Fruit fly (Drosophila melanogaster): Measurements from ENCODE around the gene CG4998.

The CG4998 gene

DNA sequence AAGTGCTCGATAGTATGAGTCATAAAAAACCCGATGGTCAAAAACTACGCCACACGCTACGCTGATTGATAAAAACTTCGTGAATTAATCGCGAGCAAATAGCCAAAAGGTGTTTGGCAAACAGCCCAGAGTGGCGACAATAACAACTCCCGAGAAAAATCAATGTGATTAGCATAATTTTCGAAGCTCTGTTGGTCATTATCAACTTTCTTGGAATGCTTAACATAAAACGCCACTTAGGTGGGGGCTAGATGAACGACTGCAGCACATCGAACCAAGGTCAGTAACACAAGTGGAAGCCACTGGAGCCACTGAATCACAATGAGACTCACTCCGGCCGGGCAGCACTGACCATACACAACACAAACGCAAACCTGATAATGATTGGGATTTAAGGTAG is 1.1 kb upstream of the CG4998 start (continued):
- no peak for TF ChIP-seq CG3163 (GFP tag; optimal IDR thresholded peaks at IDR 0.05)

DNA sequence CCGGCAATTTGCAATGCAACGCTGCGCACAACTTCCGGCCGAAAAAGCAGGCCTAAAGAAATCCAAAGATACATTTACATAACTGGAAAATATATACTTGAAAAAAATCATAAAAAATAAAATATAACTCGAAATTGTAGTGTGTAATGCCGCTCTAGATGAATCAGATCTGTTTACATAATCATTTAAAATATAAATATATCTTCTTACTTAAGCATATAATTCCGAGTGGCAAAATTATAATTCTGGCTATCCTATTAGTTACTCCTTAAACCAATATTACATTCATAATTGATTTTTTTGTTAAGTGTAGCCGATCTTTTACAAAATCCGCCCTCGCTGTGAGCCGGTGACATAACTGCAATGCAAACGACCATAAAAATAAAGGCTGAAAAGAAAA is 660 bp downstream of the CG4998 start:
- no peak for TF ChIP-seq Bdp1 (GFP tag; optimal IDR thresholded peaks at IDR 0.05)
- TF ChIP-seq usp (GFP tag; optimal IDR thresholded peaks at IDR 0.05) = no peak
- TF ChIP-seq ATbp (GFP tag; optimal IDR thresholded peaks at IDR 0.05) = no peak
- no peak for TF ChIP-seq dpn (GFP tag; optimal IDR thresholded peaks at IDR 0.05)
- 0 out of 3 replicates have a peak, but pooled peaks have one; percentile 9 for TF ChIP-seq ci (GFP tag; IDR thresholded peaks at IDR 0.05)
- TF ChIP-seq phol (tag; optimal IDR thresholded peaks at IDR 0.05) = peak; percentile 18
- TF ChIP-seq CG15269 (tag; optimal IDR thresholded peaks at IDR 0.05) = peak; percentile 17
- no peak for TF ChIP-seq tll (GFP tag; optimal IDR thresholded peaks at IDR 0.05)
- no peak for TF ChIP-seq Rfx (GFP tag; IDR thresholded peaks at IDR 0.05)
- no peak for TF ChIP-seq crc (GFP tag; optimal IDR thresholded peaks at IDR 0.05)
- no peak for TF ChIP-seq CG15479 (GFP tag; optimal IDR thresholded peaks at IDR 0.05)
- peak; percentile 57 for TF ChIP-seq dmrt99B (tag; optimal IDR thresholded peaks at IDR 0.05)
- TF ChIP-seq cg (GFP tag; optimal IDR thresholded peaks at IDR 0.05) = no peak
- no peak for TF ChIP-seq Med (GFP tag)
- TF ChIP-seq ranshi (GFP tag; IDR thresholded peaks at IDR 0.05) = no peak
- TF ChIP-seq CG2199 (GFP tag; IDR thresholded peaks at IDR 0.05) = no peak
- no peak for TF ChIP-seq esg (GFP tag; conservative IDR thresholded peaks at IDR 0.05)
- TF ChIP-seq CG6654 (GFP tag; optimal IDR thresholded peaks at IDR 0.05) = no peak
- TF ChIP-seq disco-r (GFP tag; optimal IDR thresholded peaks at IDR 0.05) = no peak
- no peak for TF ChIP-seq CG6813 (GFP tag; optimal IDR thresholded peaks at IDR 0.05)
- TF ChIP-seq trh (GFP tag; optimal IDR thresholded peaks at IDR 0.05) = no peak
- TF ChIP-seq Ptx1 (GFP tag; IDR thresholded peaks at IDR 0.05) = peak; percentile 37; the same call in 1 of the 2 replicates
- no peak for TF ChIP-seq bsh (GFP tag; optimal IDR thresholded peaks at IDR 0.05)
- TF ChIP-seq CG10431 (GFP tag; optimal IDR thresholded peaks at IDR 0.05) = no peak
- TF ChIP-seq repo (GFP tag; optimal IDR thresholded peaks at IDR 0.05) = no peak
- no peak for TF ChIP-seq CkIIα-i1 (GFP tag; IDR thresholded peaks at IDR 0.05)
- TF ChIP-seq hkb (optimal IDR thresholded peaks at IDR 0.05) = no peak
- peak; percentile 53 for TF ChIP-seq hkb (GFP tag; IDR thresholded peaks at IDR 0.05)
- TF ChIP-seq CG9876 (GFP tag; optimal IDR thresholded peaks at IDR 0.05) = no peak
- TF ChIP-seq Oli (tag; optimal IDR thresholded peaks at IDR 0.05) = peak; percentile 9
- no peak for TF ChIP-seq prd (optimal IDR thresholded peaks at IDR 0.05)
- TF ChIP-seq prd (GFP tag; IDR thresholded peaks at IDR 0.05) = no peak
- no peak for TF ChIP-seq pan (optimal IDR thresholded peaks at IDR 0.05)
- TF ChIP-seq pan (GFP tag; optimal IDR thresholded peaks at IDR 0.05 in 1 of 2, IDR thresholded peaks at IDR 0.05 in 1 of 2) = no peak
- TF ChIP-seq CG9727 (GFP tag; optimal IDR thresholded peaks at IDR 0.05) = no peak
- TF ChIP-seq CoRest (tag; optimal IDR thresholded peaks at IDR 0.05) = peak; percentile 2
- TF ChIP-seq row (GFP tag; IDR thresholded peaks at IDR 0.05) = peak; percentile 23; the same call in 1 of the 3 replicates
- no peak for TF ChIP-seq twi (tag; optimal IDR thresholded peaks at IDR 0.05)
- peak; percentile 0 for TF ChIP-seq fd96Cb (tag; optimal IDR thresholded peaks at IDR 0.05)
- TF ChIP-seq CG18011 (GFP tag; optimal IDR thresholded peaks at IDR 0.05) = no peak
- no peak for TF ChIP-seq CrebB (tag; optimal IDR thresholded peaks at IDR 0.05)
- peak; percentile 57 for TF ChIP-seq Ets65A (GFP tag)
- TF ChIP-seq CG2120 (GFP tag; optimal IDR thresholded peaks at IDR 0.05) = no peak
- peak; percentile 40 for TF ChIP-seq CG17359 (tag; optimal IDR thresholded peaks at IDR 0.05)
- TF ChIP-seq bcd (GFP tag; optimal IDR thresholded peaks at IDR 0.05) = no peak
- no peak for TF ChIP-seq fd3F (GFP tag; optimal IDR thresholded peaks at IDR 0.05)
- no peak for TF ChIP-seq Dp (GFP tag; optimal IDR thresholded peaks at IDR 0.05)
- no peak for TF ChIP-seq CG6683 (GFP tag; optimal IDR thresholded peaks at IDR 0.05)
- peak in 1 of 2 experiments; percentile 52 for TF ChIP-seq Hr51 (GFP tag; optimal IDR thresholded peaks at IDR 0.05)
